Fruit fly (Drosophila melanogaster) whole organism, embryonic: ENCODE results near the gene CG7724.

Experiments used
- CG10321 ChIP-seq: fragments of 200-800 bp; sonication (Bioruptor generic); IDR thresholded peaks from 2 replicates; pipeline ENCODE4 v1.3.6; 2022; ENCODE audit warnings: missing biosample characterization, missing genetic modification characterization
- CG11247 ChIP-seq: fragments of 200-800 bp; sonication (Bioruptor generic); IDR thresholded peaks from 2 replicates; pipeline ENCODE4 v1.3.6; 2022; ENCODE audit warnings: missing biosample characterization, missing genetic modification characterization
- CG12391 ChIP-seq: fragments of 200-800 bp; sonication (Bioruptor generic); optimal IDR thresholded peaks from 3 replicates; lab custom pipeline; 2018; ENCODE audit warnings: missing biosample characterization, mild to moderate bottlenecking, missing genetic modification characterization, moderate library complexity
- CG13287 ChIP-seq: fragments of 200-800 bp; sonication (Bioruptor generic); IDR thresholded peaks from 2 replicates; pipeline ENCODE4 v1.3.6; 2022; ENCODE audit warnings: missing biosample characterization, missing genetic modification characterization; ENCODE audit not compliant: partially characterized antibody
- CG14860 ChIP-seq: fragments of 200-800 bp; sonication (Bioruptor generic); IDR thresholded peaks from 3 replicates; pipeline ENCODE4 v1.3.6; 2022; ENCODE audit warnings: missing biosample characterization, missing genetic modification characterization; ENCODE audit not compliant: partially characterized antibody
- CG15269 ChIP-seq: fragments of 200-800 bp; sonication (Bioruptor generic); optimal IDR thresholded peaks from 2 replicates; lab custom pipeline; 2018; ENCODE audit warnings: missing biosample characterization, mild to moderate bottlenecking, missing genetic modification characterization, moderate library complexity
- CG16813 ChIP-seq: fragments of 200-800 bp; sonication (Bioruptor generic); IDR thresholded peaks from 3 replicates; pipeline ENCODE4 v1.3.6; 2022; ENCODE audit warnings: missing biosample characterization, missing genetic modification characterization; ENCODE audit not compliant: partially characterized antibody
- CG18476 ChIP-seq: fragments of 200-800 bp; sonication (Bioruptor generic); optimal IDR thresholded peaks from 2 replicates; lab custom pipeline; 2016; ENCODE audit warnings: missing biosample characterization, mild to moderate bottlenecking, missing genetic modification characterization
- CG2120 ChIP-seq: fragments of 200-800 bp; sonication (Bioruptor generic); optimal IDR thresholded peaks from 3 replicates; lab custom pipeline; 2016; ENCODE audit warnings: missing biosample characterization, missing genetic modification characterization
- CG33213 ChIP-seq: fragments of 200-800 bp; sonication (Bioruptor generic); optimal IDR thresholded peaks from 3 replicates; lab custom pipeline; 2016; ENCODE audit warnings: missing biosample characterization, missing genetic modification characterization
- CG34224 ChIP-seq: fragments of 200-800 bp; sonication (Bioruptor generic); IDR thresholded peaks from 3 replicates; pipeline ENCODE4 v1.3.6; 2022; ENCODE audit warnings: missing biosample characterization, missing genetic modification characterization; ENCODE audit not compliant: partially characterized antibody
- CG4328 ChIP-seq: fragments of 200-800 bp; sonication (Bioruptor generic); optimal IDR thresholded peaks from 3 replicates; lab custom pipeline; 2017; ENCODE audit warnings: missing biosample characterization, missing genetic modification reagents, missing genetic modification characterization
- CG7963 ChIP-seq: fragments of 200-800 bp; sonication (Bioruptor generic); IDR thresholded peaks from 3 replicates; pipeline ENCODE4 v1.3.6; 2022; ENCODE audit warnings: missing biosample characterization, missing genetic modification characterization; ENCODE audit not compliant: partially characterized antibody
- CG8388 ChIP-seq: fragments of 200-800 bp; sonication (Bioruptor generic); optimal IDR thresholded peaks from 2 replicates; lab custom pipeline; 2019; ENCODE audit warnings: missing biosample characterization, mild to moderate bottlenecking, missing genetic modification characterization, moderate library complexity
- E2f2 ChIP-seq: fragments of 200-800 bp; sonication (Bioruptor generic); IDR thresholded peaks from 2 replicates; pipeline ENCODE4 v1.3.6; 2022; ENCODE audit warnings: missing biosample characterization, missing genetic modification characterization
- Fer1 ChIP-seq: fragments of 200-800 bp; sonication (Bioruptor generic); optimal IDR thresholded peaks from 2 replicates; lab custom pipeline; 2017; ENCODE audit warnings: missing biosample characterization, mild to moderate bottlenecking, missing genetic modification characterization
- Fer3 ChIP-seq: fragments of 200-800 bp; sonication (Bioruptor generic); optimal IDR thresholded peaks from 2 replicates; lab custom pipeline; 2018; ENCODE audit warnings: missing biosample characterization, mild to moderate bottlenecking, missing genetic modification characterization, moderate library complexity
- HmgZ ChIP-seq: fragments of 200-800 bp; sonication (Bioruptor generic); optimal IDR thresholded peaks from 2 replicates; lab custom pipeline; 2018; ENCODE audit warnings: missing biosample characterization, mild to moderate bottlenecking, missing genetic modification characterization
- Med ChIP-seq: fragments of 200-800 bp; sonication (Bioruptor generic); peaks from one replicate; lab custom pipeline; 2016; ENCODE audit warnings: missing biosample characterization, missing genetic modification characterization, mild to moderate bottlenecking, inconsistent platforms, moderate library complexity
- Mes4 ChIP-seq: fragments of 200-800 bp; sonication (Bioruptor generic); optimal IDR thresholded peaks from 2 replicates; lab custom pipeline; 2016; ENCODE audit warnings: missing biosample characterization, missing genetic modification characterization
- Rfx ChIP-seq: fragments of 200-800 bp; sonication (Bioruptor generic); IDR thresholded peaks from 2 replicates; pipeline ENCODE4 v1.3.6; 2022; ENCODE audit warnings: missing biosample characterization, missing genetic modification characterization
- Scr ChIP-seq: fragments of 200-800 bp; sonication (Bioruptor generic); IDR thresholded peaks from 2 replicates; pipeline ENCODE4 v1.3.6; 2022; ENCODE audit warnings: missing biosample characterization, missing genetic modification characterization; ENCODE audit not compliant: partially characterized antibody
- Sry-δ ChIP-seq: fragments of 200-800 bp; sonication (Bioruptor generic); optimal IDR thresholded peaks from 2 replicates; lab custom pipeline; 2016; ENCODE audit warnings: missing biosample characterization, missing genetic modification characterization
- ash1 ChIP-seq: fragments of 200-800 bp; sonication (Bioruptor generic); optimal IDR thresholded peaks from 2 replicates; lab custom pipeline; 2018; ENCODE audit warnings: missing biosample characterization, mild to moderate bottlenecking, missing genetic modification characterization
- ato ChIP-seq: fragments of 200-800 bp; sonication (Bioruptor generic); IDR thresholded peaks from 2 replicates; pipeline ENCODE4 v1.3.6; 2022; ENCODE audit warnings: missing biosample characterization, missing genetic modification characterization; ENCODE audit not compliant: partially characterized antibody
- bbx ChIP-seq: fragments of 200-800 bp; sonication (Bioruptor generic); IDR thresholded peaks from 2 replicates; pipeline ENCODE4 v1.3.6; 2022; ENCODE audit warnings: missing biosample characterization, missing genetic modification characterization; ENCODE audit not compliant: partially characterized antibody
- br ChIP-seq: fragments of >200 bp; optimal IDR thresholded peaks from 2 replicates; lab custom pipeline; 2017
- chinmo ChIP-seq: fragments of 200-800 bp; sonication (Bioruptor generic); IDR thresholded peaks from 4 replicates; pipeline ENCODE4 v1.3.6; 2022; ENCODE audit warnings: missing biosample characterization, missing genetic modification characterization; ENCODE audit not compliant: partially characterized antibody
- disco-r ChIP-seq: fragments of 200-800 bp; sonication (Bioruptor generic); optimal IDR thresholded peaks from 2 replicates; lab custom pipeline; 2016; ENCODE audit warnings: missing biosample characterization, missing genetic modification characterization
- fd64A ChIP-seq: fragments of 200-800 bp; sonication (Bioruptor generic); optimal IDR thresholded peaks from 3 replicates; lab custom pipeline; 2018; ENCODE audit warnings: missing biosample characterization, mild to moderate bottlenecking, missing genetic modification characterization
- hb ChIP-seq: fragments of 200-800 bp; sonication (Bioruptor generic); IDR thresholded peaks from 3 replicates; pipeline ENCODE4 v1.3.6; 2022; ENCODE audit warnings: missing biosample characterization, missing genetic modification characterization; ENCODE audit not compliant: partially characterized antibody
- hbn ChIP-seq: fragments of 200-800 bp; sonication (Bioruptor generic); IDR thresholded peaks from 2 replicates; pipeline ENCODE4 v1.3.6; 2022; ENCODE audit warnings: missing biosample characterization, missing genetic modification characterization; ENCODE audit not compliant: partially characterized antibody
- knrl ChIP-seq: fragments of 200-800 bp; sonication (Bioruptor generic); IDR thresholded peaks from 3 replicates; pipeline ENCODE4 v1.3.6; 2022; ENCODE audit warnings: missing biosample characterization, missing genetic modification characterization; ENCODE audit not compliant: partially characterized antibody
- lilli ChIP-seq: fragments of 200-800 bp; sonication (Bioruptor generic); optimal IDR thresholded peaks from 3 replicates; lab custom pipeline; 2016; ENCODE audit warnings: missing biosample characterization, missing genetic modification characterization
- mirr ChIP-seq: fragments of 200-800 bp; sonication (Bioruptor generic); optimal IDR thresholded peaks from 3 replicates; lab custom pipeline; 2018; ENCODE audit warnings: missing biosample characterization, mild to moderate bottlenecking, missing genetic modification characterization
- nerfin-2 ChIP-seq: fragments of 200-800 bp; sonication (Bioruptor generic); IDR thresholded peaks from 2 replicates; pipeline ENCODE4 v1.3.6; 2022; ENCODE audit warnings: missing biosample characterization, missing genetic modification characterization; ENCODE audit not compliant: partially characterized antibody
- pan ChIP-seq, 4 experiments: fragments of >200 bp in 3 of 4; fragments of 200-800 bp in 1 of 4; sonication (Bioruptor generic) in 1 of 4; optimal IDR thresholded peaks in 3 of 4; IDR thresholded peaks in 1 of 4; 2 replicates each; pipeline versions ENCODE4 v1.3.6 to Lab custom; 2017 to 2022; ENCODE audit warnings: missing biosample characterization in 2 of 4, missing genetic modification characterization in 2 of 4, mixed read lengths in 1 of 4
- slou ChIP-seq: fragments of 200-800 bp; sonication (Bioruptor generic); optimal IDR thresholded peaks from 3 replicates; lab custom pipeline; 2016; ENCODE audit warnings: missing biosample characterization, missing genetic modification characterization
- trem ChIP-seq: fragments of 200-800 bp; optimal IDR thresholded peaks from 3 replicates; lab custom pipeline; 2019; ENCODE audit warnings: missing biosample characterization, mild to moderate bottlenecking, missing genetic modification characterization, moderate library complexity
- unc-4 ChIP-seq: fragments of 200-800 bp; sonication (Bioruptor generic); IDR thresholded peaks from 2 replicates; pipeline ENCODE4 v1.3.6; 2022; ENCODE audit warnings: missing biosample characterization, missing genetic modification characterization; ENCODE audit not compliant: partially characterized antibody
- vnd ChIP-seq: fragments of 200-800 bp; sonication (Bioruptor generic); IDR thresholded peaks from 3 replicates; pipeline ENCODE4 v1.3.6; 2022; ENCODE audit warnings: missing biosample characterization, missing genetic modification characterization; ENCODE audit not compliant: partially characterized antibody
- yki ChIP-seq: fragments of >200 bp; optimal IDR thresholded peaks from 3 replicates; lab custom pipeline; 2018
- zen ChIP-seq: fragments of 200-800 bp; sonication (Bioruptor generic); optimal IDR thresholded peaks from 3 replicates; lab custom pipeline; 2018; ENCODE audit warnings: missing biosample characterization, mild to moderate bottlenecking, missing genetic modification characterization, moderate library complexity

CG7724 gene

dm6 chr3L:17016576-17016917, 38.9 kb upstream of the CG7724 start (continued):
- no peak for TF ChIP-seq mirr (GFP tag; lab: Kevin White, UChicago)
- TF ChIP-seq CG14860 (GFP tag; lab: Robert Waterston, UW), result 0 out of 3 replicates have a peak, but pooled peaks have one; percentile 45
- TF ChIP-seq pan (optimal IDR thresholded peaks at IDR 0.05; lab: Kevin White, UChicago), result no peak
- peak in 1 of 2 experiments; percentile 1 for TF ChIP-seq pan (GFP tag; optimal IDR thresholded peaks at IDR 0.05 in 1 of 2, IDR thresholded peaks at IDR 0.05 in 1 of 2)

DNA sequence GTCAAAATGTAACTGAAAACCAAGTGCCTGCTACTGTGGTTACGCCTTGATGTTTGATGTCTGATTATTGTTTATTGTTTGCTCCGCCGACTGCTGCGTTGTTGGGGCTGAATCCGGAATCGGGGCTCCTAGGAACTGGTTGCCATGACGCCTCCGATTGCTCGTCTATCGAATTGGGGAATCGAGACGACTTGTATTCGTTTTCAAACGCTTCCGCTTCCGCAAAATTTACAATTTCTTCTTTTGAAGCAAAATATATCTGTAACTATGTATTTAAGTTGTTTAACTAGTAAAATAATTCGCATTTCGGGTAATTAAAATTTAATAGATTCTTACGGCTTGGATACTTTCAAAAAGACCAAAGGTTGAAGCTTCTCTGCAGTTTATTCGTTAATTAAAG, 32.7 kb upstream of the CG7724 start, which contains the start of gene CG6652:
Gene CG6652 (minus strand): TSS at position 101 of the 400 bp plus-strand sequence.
- TF ChIP-seq CG12391 (tag; lab: Kevin White, UChicago) (no peak), Fer1 (GFP tag; lab: Kevin White, UChicago) (no peak), disco-r (GFP tag; lab: Kevin White, UChicago) (no peak), ash1 (GFP tag; lab: Kevin White, UChicago) (no peak), Mes4 (GFP tag; lab: Kevin White, UChicago) (no peak), CG11247 (GFP tag; lab: Robert Waterston, UW) (no peak), Rfx (peak; percentile 15; the same call in 1 of the 2 replicates), hb (GFP tag; lab: Robert Waterston, UW) (no peak)

dm6 chr3L:17023641-17024040, 31.8 kb upstream of the CG7724 start, which contains the start of gene a10:
Gene a10, minus strand, starts transcription at chr3L:17023741.
- TF ChIP-seq CG33213 (no peak), Med (peak; percentile 17), CG18476 (no peak)

DNA sequence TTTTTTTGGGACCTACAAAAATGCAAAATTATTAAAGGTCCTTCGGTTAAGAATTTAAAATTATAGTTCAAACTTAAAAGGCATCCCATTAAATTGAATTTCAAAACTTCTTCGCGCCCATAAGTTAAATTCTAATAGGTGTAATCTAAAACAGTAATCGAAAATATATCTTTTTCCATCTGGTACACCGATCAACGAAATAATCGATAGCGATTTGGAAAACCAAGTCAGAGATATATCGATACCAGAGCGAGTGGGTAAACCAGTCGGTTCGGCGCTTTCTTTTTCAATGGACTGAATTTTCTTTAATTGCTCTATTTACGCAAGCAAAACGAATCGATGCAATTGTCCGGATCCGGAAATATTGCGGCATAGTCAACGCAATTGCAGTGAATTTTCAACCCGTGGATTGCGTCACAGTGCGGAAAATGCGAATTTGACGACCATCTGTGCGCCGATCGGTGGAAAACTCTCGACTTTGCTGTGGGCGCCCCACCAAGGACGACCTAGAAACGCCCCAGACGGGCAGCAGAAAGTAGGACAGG, 31.2 kb upstream of the CG7724 start, which contains the start of gene Fit2:
Gene Fit2 (plus strand): TSS at position 234 of the 545 bp plus-strand sequence.
- TF ChIP-seq CG13287, result peak; percentile 98
- peak; percentile 38 for TF ChIP-seq trem
- TF ChIP-seq unc-4, result peak; percentile 93
- peak; percentile 95 for TF ChIP-seq hbn (GFP tag; lab: Robert Waterston, UW)
- peak; percentile 99 for TF ChIP-seq chinmo (GFP tag; lab: Robert Waterston, UW)
- no peak for TF ChIP-seq lilli (GFP tag; lab: Kevin White, UChicago)
- peak; percentile 100 for TF ChIP-seq nerfin-2 (GFP tag; lab: Robert Waterston, UW)
- TF ChIP-seq br (lab: Kevin White, UChicago), result no peak
- TF ChIP-seq E2f2 (GFP tag; lab: Robert Waterston, UW), result peak; percentile 96
- peak; percentile 95 for TF ChIP-seq CG16813
- TF ChIP-seq HmgZ, result peak; percentile 37
- no peak for TF ChIP-seq CG2120 (GFP tag; lab: Kevin White, UChicago)
- no peak for TF ChIP-seq Fer3 (tag; lab: Kevin White, UChicago)
- peak; percentile 94 for TF ChIP-seq Scr (GFP tag; lab: Robert Waterston, UW)
- peak; percentile 99 for TF ChIP-seq bbx (GFP tag; lab: Robert Waterston, UW)
- no peak for TF ChIP-seq CG4328 (GFP tag; lab: Kevin White, UChicago)
- TF ChIP-seq zen (tag; lab: Kevin White, UChicago), result peak; percentile 11
- peak; percentile 97 for TF ChIP-seq vnd (GFP tag; lab: Robert Waterston, UW)
- TF ChIP-seq CG15269, result no peak
- peak; percentile 100 for TF ChIP-seq CG34224 (GFP tag; lab: Robert Waterston, UW)
- TF ChIP-seq knrl (GFP tag; lab: Robert Waterston, UW), result peak; percentile 83
- no peak for TF ChIP-seq yki (lab: Kevin White, UChicago)
- TF ChIP-seq slou, result no peak
- peak; percentile 75 for TF ChIP-seq Sry-δ (GFP tag; lab: Kevin White, UChicago)
- no peak for TF ChIP-seq CG10321 (GFP tag; lab: Robert Waterston, UW)
- TF ChIP-seq ato, result peak; percentile 100
- TF ChIP-seq fd64A (GFP tag; lab: Kevin White, UChicago), result no peak
- no peak for TF ChIP-seq CG8388 (GFP tag; lab: Kevin White, UChicago)
- peak; percentile 100 for TF ChIP-seq CG7963 (GFP tag; lab: Robert Waterston, UW)
